Worm (Caenorhabditis elegans) whole organism, early embryonic: ENCODE measurements around the gene T10H4.13.

ENCODE experiments used
- F13C5.2 ChIP-seq: sonication (generic microtip); optimal IDR thresholded peaks from 2 replicates; lab custom pipeline; 2017; ENCODE audit warnings: mild to moderate bottlenecking, missing genetic modification characterization, inconsistent platforms, missing compliant biosample characterization
- aly-1 ChIP-seq: sonication (generic microtip); optimal IDR thresholded peaks from 2 replicates; lab custom pipeline; 2016; ENCODE audit warnings: missing genetic modification characterization, missing compliant biosample characterization
- ama-1 ChIP-seq: fragments of 150-350 bp; optimal IDR thresholded peaks from 2 replicates; lab custom pipeline; 2014
- ceh-13 ChIP-seq: fragments of 200-800 bp; sonication (Bioruptor generic); optimal IDR thresholded peaks from 2 replicates; lab custom pipeline; 2018; ENCODE audit warnings: mild to moderate bottlenecking, missing genetic modification characterization, missing compliant biosample characterization
- ceh-36 ChIP-seq: sonication (generic microtip); optimal IDR thresholded peaks from 2 replicates; lab custom pipeline; 2016; ENCODE audit warnings: missing genetic modification characterization, inconsistent platforms, missing compliant biosample characterization
- ets-7 ChIP-seq: sonication (generic microtip); optimal IDR thresholded peaks from 2 replicates; lab custom pipeline; 2016; ENCODE audit warnings: missing genotype, missing genetic modification characterization, missing compliant biosample characterization
- hmbx-1 ChIP-seq: sonication (generic microtip); optimal IDR thresholded peaks from 2 replicates; lab custom pipeline; 2016; ENCODE audit warnings: mild to moderate bottlenecking, missing genetic modification characterization, missing compliant biosample characterization
- hmg-4 ChIP-seq: fragments of 200-800 bp; sonication (Bioruptor generic); optimal IDR thresholded peaks from 2 replicates; lab custom pipeline; 2018; ENCODE audit warnings: mild to moderate bottlenecking, missing genetic modification characterization, missing compliant biosample characterization
- hnd-1 ChIP-seq: sonication (generic microtip); optimal IDR thresholded peaks from 2 replicates; lab custom pipeline; 2016; ENCODE audit warnings: missing genetic modification characterization, missing compliant biosample characterization
- pes-1 ChIP-seq: fragments of 200-800 bp; sonication (Bioruptor generic); IDR thresholded peaks from 2 replicates; pipeline ENCODE4 v1.3.6; 2022; ENCODE audit warnings: missing genetic modification reagents, missing genetic modification characterization, missing compliant biosample characterization
- scrt-1 ChIP-seq: fragments of 200-800 bp; sonication (Bioruptor generic); IDR thresholded peaks from 2 replicates; pipeline ENCODE4 v1.3.6; 2022; ENCODE audit warnings: missing genetic modification characterization, missing compliant biosample characterization
- sea-1 ChIP-seq: fragments of 200-800 bp; sonication (Bioruptor generic); conservative IDR thresholded peaks from 2 replicates; pipeline ENCODE4 v1.3.6; 2022; ENCODE audit warnings: missing genetic modification characterization, missing compliant biosample characterization
- tbx-11 ChIP-seq: fragments of 200-800 bp; sonication (Bioruptor generic); IDR thresholded peaks from 2 replicates; pipeline ENCODE4 v1.3.6; 2022; ENCODE audit warnings: missing genetic modification characterization, missing compliant biosample characterization
- tbx-37 ChIP-seq: fragments of 200-800 bp; sonication (Bioruptor generic); conservative IDR thresholded peaks from 2 replicates; pipeline ENCODE4 v1.3.6; 2022; ENCODE audit warnings: missing genetic modification reagents, missing genetic modification characterization, missing compliant biosample characterization
- tra-4 ChIP-seq: sonication (generic microtip); optimal IDR thresholded peaks from 2 replicates; lab custom pipeline; 2017; ENCODE audit warnings: missing genetic modification characterization, missing compliant biosample characterization

Gene T10H4.13

ce11 chrV:15216705-15217104 lies 50.6 kb downstream of the T10H4.13 start, which contains the start of gene sri-25:
Gene sri-25, plus strand, starts transcription at chrV:15217005.
- no peak for TF ChIP-seq sea-1 (GFP tag; lab: Robert Waterston, UW)
- TF ChIP-seq tra-4 (tag; lab: Kevin White, UChicago) = no peak
- TF ChIP-seq hnd-1 = no peak
- no peak for TF ChIP-seq tbx-11 (GFP tag; lab: Robert Waterston, UW)
- no peak for TF ChIP-seq ama-1 (lab: Kevin White, UChicago)
- TF ChIP-seq ceh-36 = no peak
- no peak for TF ChIP-seq scrt-1
- TF ChIP-seq hmg-4 (GFP tag; lab: Kevin White, UChicago) = no peak
- TF ChIP-seq pes-1 (GFP tag; lab: Robert Waterston, UW) = no peak
- TF ChIP-seq hmbx-1 (tag; lab: Kevin White, UChicago) = no peak
- TF ChIP-seq ets-7 (tag; lab: Kevin White, UChicago) = no peak
- TF ChIP-seq tbx-37 (GFP tag; lab: Robert Waterston, UW) = no peak
- no peak for TF ChIP-seq aly-1 (tag; lab: Kevin White, UChicago)
- TF ChIP-seq ceh-13 (GFP tag; lab: Kevin White, UChicago) = no peak
- no peak for TF ChIP-seq F13C5.2 (tag; lab: Kevin White, UChicago)
